Worm (Caenorhabditis elegans): ENCODE data around the gene F48G7.5.
A peak's percentile ranks its signal among the peaks of the same experiment; 100 is the strongest.

The F48G7.5 gene

ce11 chrV:622902-623301 is at the start of gene F48G7.5:
Gene F48G7.5, minus strand, starts transcription at chrV:622935.
- TF ChIP-seq nhr-27 (tag; optimal IDR thresholded peaks at IDR 0.05) (no peak), ztf-26 (tag; optimal IDR thresholded peaks at IDR 0.05) (no peak), hlh-26 (GFP tag; conservative IDR thresholded peaks at IDR 0.05) (no peak), madf-8 (GFP tag; conservative IDR thresholded peaks at IDR 0.05) (no peak), cebp-2 (GFP tag; IDR thresholded peaks at IDR 0.05) (no peak), lag-1 (GFP tag; IDR thresholded peaks at IDR 0.05) (no peak), akir-1 (GFP tag; optimal IDR thresholded peaks at IDR 0.05) (no peak), lin-26 (GFP tag; IDR thresholded peaks at IDR 0.05) (no peak), pha-4 (tag; optimal IDR thresholded peaks at IDR 0.05) (no peak), egl-18 (GFP tag; IDR thresholded peaks at IDR 0.05) (no peak), athp-1 (tag; optimal IDR thresholded peaks at IDR 0.05) (no peak), tlf-1 (GFP tag; optimal IDR thresholded peaks at IDR 0.05) (no peak), madf-6 (GFP tag; IDR thresholded peaks at IDR 0.05) (no peak), snpc-3.4 (tag; optimal IDR thresholded peaks at IDR 0.05) (no peak)

ce11 chrV:671342-671741 is 48.6 kb upstream of the F48G7.5 start, which contains the start of gene sru-24:
Gene sru-24, minus strand, starts transcription at chrV:671442.
- no peak for TF ChIP-seq lsl-1 (GFP tag; optimal IDR thresholded peaks at IDR 0.05)
- TF ChIP-seq lir-1 (GFP tag; conservative IDR thresholded peaks at IDR 0.05): no peak
- no peak for TF ChIP-seq lin-40 (tag; optimal IDR thresholded peaks at IDR 0.05)

- TF ChIP-seq lag-1 (GFP tag; IDR thresholded peaks at IDR 0.05) (no peak), egl-44 (GFP tag; IDR thresholded peaks at IDR 0.05) (no peak), egl-18 (GFP tag; IDR thresholded peaks at IDR 0.05) (no peak), egrh-3 (GFP tag; IDR thresholded peaks at IDR 0.05) (no peak), ceh-91 (GFP tag; IDR thresholded peaks at IDR 0.05) (no peak), zim-3 (tag; optimal IDR thresholded peaks at IDR 0.05) (no peak), nhr-80 (tag; optimal IDR thresholded peaks at IDR 0.05) (peak; percentile 58), ztf-26 (tag; optimal IDR thresholded peaks at IDR 0.05) (no peak), nhr-27 (tag; optimal IDR thresholded peaks at IDR 0.05) (no peak), lsl-1 (GFP tag; optimal IDR thresholded peaks at IDR 0.05) (no peak), attf-5 (GFP tag; optimal IDR thresholded peaks at IDR 0.05) (peak; percentile 23), rec-8 (tag; optimal IDR thresholded peaks at IDR 0.05) (no peak), C06A6.2 (GFP tag; conservative IDR thresholded peaks at IDR 0.05) (no peak), B0336.3 (GFP tag; IDR thresholded peaks at IDR 0.05) (no peak), hmg-1.2 (GFP tag; IDR thresholded peaks at IDR 0.05) (peak; percentile 47; the same call in 1 of the 2 replicates), gei-17 (GFP tag; optimal IDR thresholded peaks at IDR 0.05) (no peak), ztf-18 (tag; optimal IDR thresholded peaks at IDR 0.05) (no peak), K11D2.4 (GFP tag; IDR thresholded peaks at IDR 0.05) (no peak), ztf-3 (GFP tag; optimal IDR thresholded peaks at IDR 0.05) (no peak), F33H1.4 (GFP tag; IDR thresholded peaks at IDR 0.05) (no peak)
Measured at ce11 chrV:667459-667858, 44.7 kb upstream of the F48G7.5 start, which contains the start of gene nhr-180. Gene nhr-180, minus strand, starts transcription at chrV:667510.

ce11 chrV:664337-664847 is 41.7 kb upstream of the F48G7.5 start, which contains the start of the genes F31F4.11 and srh-266:
Gene F31F4.11, minus strand, starts transcription at chrV:664437.
Gene srh-266, plus strand, starts transcription at chrV:664797.
- no peak for TF ChIP-seq hmg-1.2 (GFP tag; IDR thresholded peaks at IDR 0.05)
- TF ChIP-seq snpc-1.3 (tag; optimal IDR thresholded peaks at IDR 0.05; ENCODE audit: insufficient read depth): no peak
- TF ChIP-seq ztf-6 (GFP tag; IDR thresholded peaks at IDR 0.05): no peak
- no peak for TF ChIP-seq nhr-120 (GFP tag; IDR thresholded peaks at IDR 0.05)
- TF ChIP-seq F52B5.7 (tag; optimal IDR thresholded peaks at IDR 0.05): no peak
- TF ChIP-seq attf-5 (GFP tag; optimal IDR thresholded peaks at IDR 0.05): no peak
- no peak for TF ChIP-seq bed-2 (GFP tag; IDR thresholded peaks at IDR 0.05)
- no peak for TF ChIP-seq lin-26 (GFP tag; IDR thresholded peaks at IDR 0.05)
- TF ChIP-seq snpc-3.4 (tag; optimal IDR thresholded peaks at IDR 0.05): no peak
- no peak for TF ChIP-seq unc-130 (GFP tag; optimal IDR thresholded peaks at IDR 0.05)
- no peak for TF ChIP-seq efl-1 (GFP tag; optimal IDR thresholded peaks at IDR 0.05)
- no peak for TF ChIP-seq aptf-3 (GFP tag; IDR thresholded peaks at IDR 0.05)
- no peak for TF ChIP-seq fkh-3 (tag; optimal IDR thresholded peaks at IDR 0.05)
- no peak for TF ChIP-seq gei-17 (GFP tag; optimal IDR thresholded peaks at IDR 0.05)
- no peak for TF ChIP-seq unc-62 (GFP tag; optimal IDR thresholded peaks at IDR 0.05)
- no peak for TF ChIP-seq tbp1 (GFP tag; optimal IDR thresholded peaks at IDR 0.05)
- no peak for TF ChIP-seq rec-8 (tag; optimal IDR thresholded peaks at IDR 0.05)

Data from whole organism, young adult.